Worm (Caenorhabditis elegans) whole organism, L3 larva: ENCODE results near the gene mboa-6.
A peak's percentile ranks its signal among the peaks of the same experiment; 100 is the strongest.

Source experiments
- aly-2 ChIP-seq: fragments of 150-350 bp; optimal IDR thresholded peaks from 2 replicates; lab custom pipeline; 2014; ENCODE audit warnings: missing biosample characterization, missing genetic modification characterization
- ama-1 ChIP-seq: fragments of 150-350 bp; optimal IDR thresholded peaks from 2 replicates; lab custom pipeline; 2018
- ceh-16 ChIP-seq: sonication (generic microtip); optimal IDR thresholded peaks from 2 replicates; lab custom pipeline; 2017; ENCODE audit warnings: missing biosample characterization, missing genetic modification characterization
- ceh-28 ChIP-seq: fragments of 150-350 bp; optimal IDR thresholded peaks from 2 replicates; lab custom pipeline; 2014; ENCODE audit warnings: missing biosample characterization, missing genetic modification reagents, missing genetic modification characterization
- daf-12 ChIP-seq: fragments of 150-350 bp; optimal IDR thresholded peaks from 2 replicates; lab custom pipeline; 2014; ENCODE audit warnings: missing biosample characterization, missing genetic modification reagents, missing genetic modification characterization
- egl-27 ChIP-seq: sonication (generic microtip); optimal IDR thresholded peaks from 4 replicates; lab custom pipeline; 2017; ENCODE audit warnings: missing biosample characterization, missing genetic modification reagents, missing genetic modification characterization
- egl-5 ChIP-seq: fragments of 150-350 bp; optimal IDR thresholded peaks from 2 replicates; lab custom pipeline; 2017; ENCODE audit warnings: missing biosample characterization, missing genetic modification reagents, missing genetic modification characterization, inconsistent platforms
- elt-1 ChIP-seq: fragments of 150-350 bp; optimal IDR thresholded peaks from 2 replicates; lab custom pipeline; 2014; ENCODE audit warnings: missing biosample characterization, missing genetic modification characterization
- elt-2 ChIP-seq: sonication (generic microtip); optimal IDR thresholded peaks from 2 replicates; lab custom pipeline; 2016; ENCODE audit warnings: missing genetic modification reagents, mild to moderate bottlenecking, missing genetic modification characterization, missing compliant biosample characterization
- elt-3 ChIP-seq, 3 experiments: fragments of 150-350 bp in 1 of 3; sonication (generic microtip) in 2 of 3; optimal IDR thresholded peaks; 2 replicates in 2 of 3; 4 replicates in 1 of 3; lab custom pipeline; 2014 to 2017; ENCODE audit warnings: missing biosample characterization in 3 of 3, missing genetic modification characterization in 3 of 3
- eor-1 ChIP-seq, 2 experiments: fragments of 150-350 bp; optimal IDR thresholded peaks; 2 replicates each; lab custom pipeline; 2014 to 2018; ENCODE audit warnings: missing biosample characterization in 2 of 2, missing genetic modification characterization in 2 of 2
- fkh-10 ChIP-seq: sonication (generic microtip); optimal IDR thresholded peaks from 2 replicates; lab custom pipeline; 2017; ENCODE audit warnings: missing biosample characterization, missing genetic modification reagents, missing genetic modification characterization
- fos-1 ChIP-seq: fragments of 150-350 bp; optimal IDR thresholded peaks from 2 replicates; lab custom pipeline; 2014; ENCODE audit warnings: missing biosample characterization, missing genetic modification characterization
- hmg-11 ChIP-seq: sonication (generic microtip); optimal IDR thresholded peaks from 2 replicates; lab custom pipeline; 2016; ENCODE audit warnings: missing genetic modification characterization, missing compliant biosample characterization
- jun-1 ChIP-seq: fragments of 150-350 bp; optimal IDR thresholded peaks from 2 replicates; lab custom pipeline; 2014; ENCODE audit warnings: missing biosample characterization, missing genetic modification reagents, missing genetic modification characterization
- lin-15B ChIP-seq: fragments of 150-350 bp; optimal IDR thresholded peaks from 2 replicates; lab custom pipeline; 2014; ENCODE audit warnings: missing biosample characterization, missing genetic modification characterization
- lsy-12 ChIP-seq: sonication (generic microtip); optimal IDR thresholded peaks from 2 replicates; lab custom pipeline; 2016; ENCODE audit warnings: mild to moderate bottlenecking, missing genetic modification characterization, missing compliant biosample characterization
- mdl-1 ChIP-seq: fragments of 150-350 bp; optimal IDR thresholded peaks from 2 replicates; lab custom pipeline; 2014; ENCODE audit warnings: missing biosample characterization, missing genetic modification characterization
- nfya-1 ChIP-seq: sonication (generic microtip); optimal IDR thresholded peaks from 2 replicates; lab custom pipeline; 2017; ENCODE audit warnings: missing genetic modification characterization, mild to moderate bottlenecking, missing compliant biosample characterization, antibody characterized with exemption, moderate library complexity; ENCODE audit not compliant: insufficient read depth
- nhr-11 ChIP-seq: fragments of 150-350 bp; optimal IDR thresholded peaks from 2 replicates; lab custom pipeline; 2014; ENCODE audit warnings: missing biosample characterization, missing genetic modification characterization
- nhr-12 ChIP-seq: fragments of 150-350 bp; optimal IDR thresholded peaks from 2 replicates; lab custom pipeline; 2014; ENCODE audit warnings: missing biosample characterization, missing genetic modification characterization
- nhr-23 ChIP-seq: fragments of 150-350 bp; optimal IDR thresholded peaks from 2 replicates; lab custom pipeline; 2014; ENCODE audit warnings: missing biosample characterization, missing genetic modification reagents, missing genetic modification characterization
- nhr-237 ChIP-seq: fragments of 150-350 bp; optimal IDR thresholded peaks from 2 replicates; lab custom pipeline; 2014; ENCODE audit warnings: missing biosample characterization, missing genetic modification characterization
- nhr-25 ChIP-seq: sonication (generic microtip); optimal IDR thresholded peaks from 2 replicates; lab custom pipeline; 2017; ENCODE audit warnings: missing biosample characterization, missing genetic modification characterization
- nhr-67 ChIP-seq: fragments of 150-350 bp; optimal IDR thresholded peaks from 2 replicates; lab custom pipeline; 2014; ENCODE audit warnings: missing biosample characterization, missing genetic modification characterization
- nhr-76 ChIP-seq: fragments of 150-350 bp; sonication (generic microtip); optimal IDR thresholded peaks from 5 replicates; lab custom pipeline; 2014; ENCODE audit warnings: missing biosample characterization, missing genetic modification characterization
- pha-4 ChIP-seq: fragments of 150-350 bp; optimal IDR thresholded peaks from 2 replicates; lab custom pipeline; 2014; ENCODE audit warnings: missing biosample characterization, missing genetic modification reagents, missing genetic modification characterization
- pqm-1 ChIP-seq: fragments of 150-350 bp; optimal IDR thresholded peaks from 2 replicates; lab custom pipeline; 2017; ENCODE audit warnings: missing biosample characterization, missing genetic modification characterization, inconsistent platforms
- skn-1 ChIP-seq: fragments of 150-350 bp; optimal IDR thresholded peaks from 2 replicates; lab custom pipeline; 2014; ENCODE audit warnings: missing biosample characterization, missing genetic modification characterization
- unc-39 ChIP-seq: sonication (generic microtip); optimal IDR thresholded peaks from 4 replicates; lab custom pipeline; 2017; ENCODE audit warnings: missing biosample characterization, missing genetic modification characterization
- unc-62 ChIP-seq: fragments of 150-350 bp; sonication (generic microtip); optimal IDR thresholded peaks from 4 replicates; lab custom pipeline; 2014; ENCODE audit warnings: missing biosample characterization, missing genetic modification reagents, missing genetic modification characterization
- zag-1 ChIP-seq: fragments of 150-350 bp; optimal IDR thresholded peaks from 2 replicates; lab custom pipeline; 2014; ENCODE audit warnings: missing biosample characterization, missing genetic modification characterization
- ztf-11 ChIP-seq: fragments of 150-350 bp; optimal IDR thresholded peaks from 2 replicates; lab custom pipeline; 2014; ENCODE audit warnings: missing biosample characterization, missing genetic modification characterization
- ztf-4 ChIP-seq: fragments of 150-350 bp; optimal IDR thresholded peaks from 2 replicates; lab custom pipeline; 2014; ENCODE audit warnings: missing biosample characterization, missing genetic modification characterization

mboa-6 gene

DNA sequence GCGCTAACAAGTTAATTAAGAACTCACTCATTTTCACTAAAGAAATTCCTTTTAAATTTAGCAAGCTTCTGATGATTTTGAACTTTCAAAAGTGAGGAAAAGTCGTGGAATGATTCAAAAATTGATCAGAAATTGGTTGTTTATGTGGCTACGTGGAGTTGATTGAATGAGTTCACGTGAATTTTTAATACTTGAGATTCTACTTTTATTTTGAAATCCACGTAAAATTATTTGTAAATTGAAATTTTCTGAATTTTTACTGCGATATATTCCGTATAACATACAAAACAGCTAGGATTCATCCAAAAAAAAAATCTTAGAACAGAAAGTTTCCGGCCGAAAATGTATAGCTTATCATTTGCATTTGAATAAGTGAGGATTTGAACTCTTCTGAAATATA, 8.1 kb upstream of the mboa-6 start, which contains the start of gene moa-1:
moa-1 (minus strand) TSS at position 101 of the 400 bp plus-strand sequence.
- TF ChIP-seq pha-4 (tag; lab: Kevin White, UChicago) (no peak), nhr-12 (tag; lab: Kevin White, UChicago) (no peak), nhr-67 (tag; lab: Kevin White, UChicago) (no peak), ama-1 (lab: Kevin White, UChicago) (no peak), elt-3 (tag; optimal IDR thresholded peaks at IDR 0.05; lab: Kevin White, UChicago) (no peak), nhr-76 (no peak), ztf-11 (tag; lab: Kevin White, UChicago) (no peak), unc-39 (tag; lab: Kevin White, UChicago) (no peak), egl-27 (no peak), hmg-11 (tag; lab: Kevin White, UChicago) (no peak), nhr-11 (tag; lab: Kevin White, UChicago) (no peak), zag-1 (no peak), mdl-1 (tag; lab: Kevin White, UChicago) (no peak), nhr-237 (tag; lab: Kevin White, UChicago) (no peak), jun-1 (tag; lab: Kevin White, UChicago) (no peak), daf-12 (tag; lab: Kevin White, UChicago) (no peak), aly-2 (no peak), pqm-1 (tag; lab: Kevin White, UChicago) (no peak)

DNA sequence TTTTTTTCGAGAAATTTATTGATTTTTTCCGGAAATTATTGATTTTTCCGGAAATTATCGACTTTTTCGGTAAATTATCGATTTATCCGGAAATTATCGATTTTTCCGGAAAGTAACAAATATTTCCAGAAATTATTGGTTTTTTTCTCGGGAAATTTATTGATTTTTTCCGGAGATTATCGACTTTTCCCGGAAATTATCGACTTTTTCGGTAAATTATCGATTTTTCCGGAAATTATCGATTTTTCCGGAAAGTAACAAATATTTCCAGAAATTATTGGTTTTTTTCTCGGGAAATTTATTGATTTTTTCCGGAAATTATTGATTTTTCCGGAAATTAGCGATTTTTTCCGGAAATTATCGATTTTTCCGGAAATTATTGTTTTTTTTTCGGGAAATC, 3.8 kb upstream of the mboa-6 start:
- peak; percentile 76 for TF ChIP-seq ceh-28 (tag; lab: Kevin White, UChicago)

DNA sequence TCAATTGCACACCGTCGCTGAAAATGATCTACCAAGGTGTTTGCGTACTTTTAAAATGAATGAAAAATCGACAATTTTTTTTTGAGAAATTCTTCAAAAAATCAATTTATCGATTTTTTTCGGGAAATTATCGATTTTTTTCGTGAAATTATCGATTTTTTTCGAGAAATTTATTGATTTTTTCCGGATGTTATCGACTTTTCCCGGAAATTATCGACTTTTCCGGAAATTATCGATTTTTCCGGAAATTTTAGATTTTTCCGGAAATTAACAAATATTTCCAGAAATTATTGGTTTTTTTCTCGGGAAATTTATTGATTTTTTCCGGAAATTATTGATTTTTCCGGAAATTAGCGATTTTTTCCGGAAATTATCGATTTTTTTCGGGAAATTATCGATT, 3.4 kb upstream of the mboa-6 start:
- TF ChIP-seq ceh-28 (tag; lab: Kevin White, UChicago) = peak; percentile 91

DNA sequence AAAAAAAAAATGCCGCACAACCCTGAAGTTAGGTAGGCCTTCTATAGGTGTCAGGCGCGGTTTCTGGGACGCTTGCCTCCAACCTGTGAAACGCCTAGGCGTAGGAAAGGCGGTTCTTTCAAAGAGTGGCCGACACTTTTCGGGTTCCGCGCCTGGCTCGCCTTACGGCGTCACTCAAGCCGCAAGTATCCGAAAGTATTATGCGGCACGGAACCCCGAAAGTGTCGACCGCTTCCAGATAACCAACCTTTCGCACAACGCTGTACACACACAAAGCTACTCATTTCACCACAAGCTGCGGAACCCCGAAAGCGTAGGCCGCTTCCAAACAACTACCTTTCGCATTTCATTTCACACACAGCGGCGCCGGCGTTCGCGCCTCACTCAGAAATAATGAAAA, 1.4 kb upstream of the mboa-6 start:
- TF ChIP-seq lsy-12 = no peak
- TF ChIP-seq skn-1 = no peak
- no peak for TF ChIP-seq ama-1 (lab: Kevin White, UChicago)
- no peak for TF ChIP-seq nhr-67 (tag; lab: Kevin White, UChicago)
- TF ChIP-seq lin-15B (tag; lab: Kevin White, UChicago) = no peak
- TF ChIP-seq nhr-25 (tag; lab: Kevin White, UChicago) = no peak
- TF ChIP-seq, all 47 proteins: peak for 0

DNA sequence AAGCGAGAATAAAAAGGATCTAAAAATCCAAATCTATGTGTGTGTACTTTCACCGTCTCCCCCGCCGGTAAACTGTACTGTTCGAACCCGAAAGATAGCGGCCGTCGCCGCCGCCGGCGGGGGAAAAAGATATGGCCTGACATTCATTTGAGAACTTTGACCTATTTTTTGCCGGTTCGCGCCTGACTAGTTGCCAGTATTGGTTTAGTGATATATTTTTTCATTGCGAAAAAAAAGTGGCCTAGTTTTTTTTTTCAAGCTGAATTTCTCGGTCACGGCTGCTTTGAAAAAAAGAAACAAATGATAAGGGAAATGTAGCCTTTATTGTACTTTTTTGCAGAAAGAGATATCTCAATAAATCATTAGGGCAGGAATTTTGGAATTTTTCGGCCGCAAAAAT, 807 bp upstream of the mboa-6 start:
- TF ChIP-seq nfya-1 (tag; lab: Kevin White, UChicago) (no peak), elt-1 (tag; lab: Kevin White, UChicago) (no peak), egl-5 (tag; lab: Kevin White, UChicago) (no peak), ceh-16 (tag; lab: Kevin White, UChicago) (no peak), nhr-76 (no peak), nhr-67 (tag; lab: Kevin White, UChicago) (no peak), pha-4 (tag; lab: Kevin White, UChicago) (no peak), eor-1 (tag; optimal IDR thresholded peaks at IDR 0.05; lab: Kevin White, UChicago) (no peak), jun-1 (tag; lab: Kevin White, UChicago) (no peak), fkh-10 (GFP tag; lab: Kevin White, UChicago) (no peak), unc-62 (no peak), ztf-4 (no peak), nhr-23 (tag; lab: Kevin White, UChicago) (peak; percentile 46), lsy-12 (no peak), elt-2 (tag; lab: Kevin White, UChicago) (peak; percentile 41), nhr-11 (tag; lab: Kevin White, UChicago) (no peak), ztf-11 (tag; lab: Kevin White, UChicago) (no peak), zag-1 (no peak)
- TF ChIP-seq, all 47 proteins: peak for 2

DNA sequence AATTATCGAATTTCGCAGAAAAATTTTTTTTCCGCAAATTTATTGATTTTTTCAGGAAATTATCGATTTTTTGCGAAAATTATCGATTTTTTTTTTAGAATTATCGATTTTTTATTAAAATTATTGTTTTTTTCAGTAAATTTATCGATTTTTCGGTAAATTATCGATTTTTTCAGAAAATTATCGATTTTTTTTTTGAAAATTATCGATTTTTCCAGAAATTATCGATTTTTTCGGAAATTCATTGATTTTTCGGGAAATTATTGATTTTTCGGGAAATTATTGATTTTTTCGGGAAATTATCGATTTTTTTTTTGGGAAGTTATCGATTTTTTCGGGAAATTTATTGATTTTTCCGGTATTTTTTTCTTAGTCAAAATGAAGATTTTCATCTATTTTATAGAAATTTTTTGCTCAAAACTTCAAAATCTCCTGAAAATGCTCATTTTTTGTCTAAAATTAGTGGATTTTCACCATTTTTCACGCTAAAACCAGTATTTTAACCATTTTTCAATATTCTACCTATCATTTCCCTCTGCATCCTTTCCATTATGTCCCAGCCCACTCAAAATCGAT, 6.1 kb downstream of the mboa-6 start:
- TF ChIP-seq daf-12 (tag; lab: Kevin White, UChicago) (no peak), fos-1 (no peak), lin-15B (tag; lab: Kevin White, UChicago) (no peak), ceh-28 (tag; lab: Kevin White, UChicago) (peak; percentile 99)
